Worm (Caenorhabditis elegans) whole organism, L4 larva: ENCODE data around the gene srx-84.

ENCODE experiments used
- T20F7.1 ChIP-seq: fragments of 200-800 bp; sonication (Bioruptor generic); optimal IDR thresholded peaks from 2 replicates; lab custom pipeline; 2018; ENCODE audit warnings: mild to moderate bottlenecking, missing genetic modification characterization, missing compliant biosample characterization
- Y105C5A.15 ChIP-seq: fragments of 200-800 bp; sonication (Bioruptor generic); IDR thresholded peaks from 2 replicates; pipeline ENCODE4 v1.3.6; 2022; ENCODE audit warnings: missing genetic modification characterization, missing compliant biosample characterization
- Y48G9A.11 ChIP-seq: fragments of 200-800 bp; sonication (Bioruptor generic); IDR thresholded peaks from 2 replicates; pipeline ENCODE4 v1.3.6; 2022; ENCODE audit warnings: missing genetic modification reagents, missing genetic modification characterization, missing compliant biosample characterization
- Y75B8A.6 ChIP-seq: fragments of 200-800 bp; sonication (Bioruptor generic); IDR thresholded peaks from 2 replicates; pipeline ENCODE4 v1.3.6; 2022; ENCODE audit warnings: missing genetic modification reagents, missing genetic modification characterization, missing compliant biosample characterization
- aha-1 ChIP-seq: fragments of 150-350 bp; peaks from one replicate; lab custom pipeline; 2014; ENCODE audit warnings: missing biosample characterization, missing genetic modification characterization
- ama-1 ChIP-seq: fragments of 150-350 bp; optimal IDR thresholded peaks from 2 replicates; lab custom pipeline; 2014; ENCODE audit warnings: inconsistent platforms, mixed read lengths
- ceh-20 ChIP-seq: fragments of 200-800 bp; sonication (Bioruptor generic); IDR thresholded peaks from 2 replicates; pipeline ENCODE4 v1.3.6; 2022; ENCODE audit warnings: missing genetic modification reagents, missing genetic modification characterization, missing compliant biosample characterization
- cey-2 ChIP-seq: sonication (generic microtip); optimal IDR thresholded peaks from 3 replicates; lab custom pipeline; 2017; ENCODE audit warnings: missing genetic modification characterization, mild to moderate bottlenecking, missing compliant biosample characterization, antibody characterized with exemption, borderline replicate concordance; ENCODE audit not compliant: insufficient read depth
- ctbp-1 ChIP-seq: fragments of 200-800 bp; sonication (Bioruptor generic); IDR thresholded peaks from 2 replicates; pipeline ENCODE4 v1.3.6; 2022; ENCODE audit warnings: missing genetic modification reagents, missing genetic modification characterization, missing compliant biosample characterization
- dmd-8 ChIP-seq: fragments of 200-800 bp; sonication (Bioruptor generic); IDR thresholded peaks from 2 replicates; pipeline ENCODE4 v1.3.6; 2022; ENCODE audit warnings: missing genetic modification characterization, missing compliant biosample characterization
- duxl-1 ChIP-seq: sonication (generic microtip); optimal IDR thresholded peaks from 2 replicates; lab custom pipeline; 2016; ENCODE audit warnings: mild to moderate bottlenecking, missing genetic modification characterization, moderate library complexity, missing compliant biosample characterization; ENCODE audit not compliant: poor library complexity
- fos-1 ChIP-seq: fragments of 150-350 bp; optimal IDR thresholded peaks from 2 replicates; lab custom pipeline; 2014; ENCODE audit warnings: missing biosample characterization, missing genetic modification characterization
- hif-1 ChIP-seq, 2 experiments: sonication (generic microtip); optimal IDR thresholded peaks; 2 replicates each; lab custom pipeline; 2016 to 2017; ENCODE audit warnings: missing compliant biosample characterization in 2 of 2, missing genetic modification characterization in 2 of 2, missing genetic modification reagents in 2 of 2, missing genotype in 2 of 2, mild to moderate bottlenecking in 1 of 2
- jun-1 ChIP-seq: fragments of 150-350 bp; optimal IDR thresholded peaks from 2 replicates; lab custom pipeline; 2014; ENCODE audit warnings: missing biosample characterization, missing genetic modification reagents, missing genetic modification characterization
- lim-7 ChIP-seq: fragments of 200-800 bp; sonication (Bioruptor generic); IDR thresholded peaks from 2 replicates; pipeline ENCODE4 v1.3.6; 2022; ENCODE audit warnings: missing genetic modification characterization, missing compliant biosample characterization
- lin-13 ChIP-seq: fragments of 150-350 bp; optimal IDR thresholded peaks from 2 replicates; lab custom pipeline; 2014; ENCODE audit warnings: missing biosample characterization, missing genetic modification reagents, missing genetic modification characterization
- madf-5 ChIP-seq, 2 experiments: fragments of 200-800 bp; sonication (Bioruptor generic); IDR thresholded peaks; 2 replicates each; pipeline ENCODE4 v1.3.6; 2022; ENCODE audit warnings: missing compliant biosample characterization in 2 of 2, missing genetic modification characterization in 2 of 2
- madf-9 ChIP-seq: fragments of 200-800 bp; sonication (Bioruptor generic); conservative IDR thresholded peaks from 2 replicates; pipeline ENCODE4 v1.3.6; 2022; ENCODE audit warnings: missing genetic modification reagents, missing genetic modification characterization, missing compliant biosample characterization
- mdt-29 ChIP-seq: fragments of 200-800 bp; sonication (Bioruptor generic); IDR thresholded peaks from 2 replicates; pipeline ENCODE4 v1.3.6; 2022; ENCODE audit warnings: missing genetic modification reagents, missing genetic modification characterization, missing compliant biosample characterization
- mep-1 ChIP-seq: fragments of 150-350 bp; sonication (generic microtip); optimal IDR thresholded peaks from 3 replicates; lab custom pipeline; 2014; ENCODE audit warnings: missing biosample characterization, missing genetic modification characterization
- mes-2 ChIP-seq: sonication (generic microtip); optimal IDR thresholded peaks from 2 replicates; lab custom pipeline; 2016; ENCODE audit warnings: missing genotype, mild to moderate bottlenecking, missing genetic modification characterization, missing compliant biosample characterization; ENCODE audit not compliant: poor library complexity, severe bottlenecking
- mxl-3 ChIP-seq: fragments of 200-800 bp; sonication (Bioruptor generic); optimal IDR thresholded peaks from 2 replicates; lab custom pipeline; 2018; ENCODE audit warnings: mild to moderate bottlenecking, missing genetic modification characterization, missing compliant biosample characterization
- nhr-25 ChIP-seq: sonication (generic microtip); optimal IDR thresholded peaks from 2 replicates; lab custom pipeline; 2017; ENCODE audit warnings: missing genetic modification characterization, mild to moderate bottlenecking, missing compliant biosample characterization, antibody characterized with exemption, moderate library complexity, borderline replicate concordance; ENCODE audit not compliant: insufficient read depth
- nhr-76 ChIP-seq: fragments of 150-350 bp; optimal IDR thresholded peaks from 2 replicates; lab custom pipeline; 2014; ENCODE audit warnings: missing biosample characterization, missing genetic modification characterization
- pha-4 ChIP-seq, 2 experiments: fragments of 150-350 bp in 1 of 2; fragments of 200-800 bp in 1 of 2; sonication (Bioruptor generic) in 1 of 2; IDR thresholded peaks in 1 of 2; optimal IDR thresholded peaks in 1 of 2; 2 replicates each; pipeline versions ENCODE4 v1.3.6 to Lab custom; 2014 to 2022; ENCODE audit warnings: missing genetic modification characterization in 2 of 2, missing genetic modification reagents in 2 of 2, missing biosample characterization in 1 of 2, missing compliant biosample characterization in 1 of 2
- rbr-2 ChIP-seq: sonication (generic microtip); optimal IDR thresholded peaks from 2 replicates; lab custom pipeline; 2016; ENCODE audit warnings: missing genotype, missing genetic modification characterization, missing compliant biosample characterization
- sdz-12 ChIP-seq: fragments of 200-800 bp; sonication (Bioruptor generic); optimal IDR thresholded peaks from 2 replicates; lab custom pipeline; 2018; ENCODE audit warnings: mild to moderate bottlenecking, missing genetic modification characterization, missing compliant biosample characterization
- set-16 ChIP-seq: fragments of 200-800 bp; sonication (Bioruptor generic); IDR thresholded peaks from 2 replicates; pipeline ENCODE4 v1.3.6; 2022; ENCODE audit warnings: missing genetic modification reagents, missing genetic modification characterization, missing compliant biosample characterization
- snpc-4 ChIP-seq: fragments of 150-350 bp; optimal IDR thresholded peaks from 2 replicates; lab custom pipeline; 2014; ENCODE audit warnings: missing biosample characterization, missing genetic modification characterization
- spr-1 ChIP-seq: sonication (generic microtip); optimal IDR thresholded peaks from 2 replicates; lab custom pipeline; 2016; ENCODE audit warnings: mild to moderate bottlenecking, missing genetic modification characterization, missing compliant biosample characterization
- tag-97 ChIP-seq: fragments of 200-800 bp; sonication (Bioruptor generic); IDR thresholded peaks from 2 replicates; pipeline ENCODE4 v1.3.6; 2022; ENCODE audit warnings: missing genetic modification characterization, missing compliant biosample characterization
- unc-130 ChIP-seq: sonication (generic microtip); optimal IDR thresholded peaks from 2 replicates; lab custom pipeline; 2016; ENCODE audit warnings: missing genetic modification reagents, missing genetic modification characterization, missing compliant biosample characterization
- zfp-2 ChIP-seq: sonication (generic microtip); optimal IDR thresholded peaks from 2 replicates; lab custom pipeline; 2016; ENCODE audit warnings: mild to moderate bottlenecking, missing genetic modification characterization, missing compliant biosample characterization

srx-84 gene

ce11 chrV:11598807-11599206, at the start of gene srx-84:
Gene srx-84, plus strand, starts transcription at chrV:11599107.
- TF ChIP-seq fos-1 (tag; lab: Kevin White, UChicago) (no peak), sdz-12 (GFP tag; lab: Kevin White, UChicago) (no peak), jun-1 (no peak), madf-9 (GFP tag; lab: Robert Waterston, UW) (no peak), duxl-1 (no peak)

ce11 chrV:11552379-11552778, 46.5 kb upstream of the srx-84 start, which contains the start of gene srx-85:
Gene srx-85, plus strand, starts transcription at chrV:11552679.
- no peak for TF ChIP-seq T20F7.1 (GFP tag; lab: Kevin White, UChicago)
- TF ChIP-seq mxl-3 (GFP tag; lab: Kevin White, UChicago), result no peak
- no peak for TF ChIP-seq mep-1 (tag; lab: Kevin White, UChicago)
- no peak for TF ChIP-seq hif-1 (tag; optimal IDR thresholded peaks at IDR 0.05; lab: Kevin White, UChicago)
- TF ChIP-seq spr-1 (tag; lab: Kevin White, UChicago), result no peak
- no peak for TF ChIP-seq dmd-8 (GFP tag; lab: Robert Waterston, UW)
- TF ChIP-seq madf-9 (GFP tag; lab: Robert Waterston, UW), result no peak
- TF ChIP-seq madf-5 (GFP tag; IDR thresholded peaks at IDR 0.05; lab: Robert Waterston, UW), result no peak
- TF ChIP-seq duxl-1, result no peak
- TF ChIP-seq ctbp-1 (GFP tag; lab: Robert Waterston, UW), result no peak
- TF ChIP-seq lim-7 (GFP tag; lab: Robert Waterston, UW), result no peak

- no peak for TF ChIP-seq ama-1
- TF ChIP-seq set-16 (GFP tag; lab: Robert Waterston, UW), result no peak
- TF ChIP-seq unc-130 (GFP tag; lab: Kevin White, UChicago), result peak; percentile 46
- no peak for TF ChIP-seq lin-13
- no peak for TF ChIP-seq cey-2
- TF ChIP-seq tag-97, result no peak
- no peak for TF ChIP-seq mdt-29
- no peak for TF ChIP-seq lim-7 (GFP tag; lab: Robert Waterston, UW)
- TF ChIP-seq, all 104 proteins: peak for 1
These were observed 44.6 kb upstream of the srx-84 start, which contains the start of gene duo-1 for ce11 chrV:11554260-11554659. Gene duo-1, plus strand, starts transcription at chrV:11554630.

ce11 chrV:11562643-11563042, 36.3 kb upstream of the srx-84 start, which contains the start of gene srx-86:
Gene srx-86, plus strand, starts transcription at chrV:11562943.
- TF ChIP-seq aha-1 (tag; lab: Kevin White, UChicago) (no peak), Y105C5A.15 (GFP tag; lab: Robert Waterston, UW) (no peak), Y75B8A.6 (GFP tag; lab: Robert Waterston, UW) (no peak), lim-7 (GFP tag; lab: Robert Waterston, UW) (no peak), nhr-76 (no peak), rbr-2 (tag; lab: Kevin White, UChicago) (no peak), pha-4 (GFP tag; IDR thresholded peaks at IDR 0.05; lab: Robert Waterston, UW) (no peak), pha-4 (tag; optimal IDR thresholded peaks at IDR 0.05; lab: Kevin White, UChicago) (no peak), Y48G9A.11 (GFP tag; lab: Robert Waterston, UW) (no peak), nhr-25 (tag; lab: Kevin White, UChicago) (no peak), ceh-20 (GFP tag; lab: Robert Waterston, UW) (no peak), mes-2 (tag; lab: Kevin White, UChicago) (no peak), snpc-4 (tag; lab: Kevin White, UChicago) (no peak)

- TF ChIP-seq zfp-2 (tag; lab: Kevin White, UChicago) (no peak), mes-2 (tag; lab: Kevin White, UChicago) (no peak)
These were observed 34.3 kb upstream of the srx-84 start, which contains the start of gene srx-87 for ce11 chrV:11564573-11564972. Gene srx-87, plus strand, starts transcription at chrV:11564873.
